Worm (Caenorhabditis elegans): ENCODE measurements around the gene C05C9.1.

ce11 chrX:11210417-11210816 lies 49.8 kb downstream of the C05C9.1 start:
- no peak for TF ChIP-seq F33H1.4 (GFP tag; IDR thresholded peaks at IDR 0.05)
- no peak for TF ChIP-seq snpc-4 (GFP tag; optimal IDR thresholded peaks at IDR 0.05)
- no peak for TF ChIP-seq snpc-4 (tag; optimal IDR thresholded peaks at IDR 0.05)
- TF ChIP-seq unc-62 (GFP tag; optimal IDR thresholded peaks at IDR 0.05): no peak
- no peak for TF ChIP-seq ekl-4 (GFP tag; IDR thresholded peaks at IDR 0.05)
- TF ChIP-seq F37B4.10 (GFP tag; IDR thresholded peaks at IDR 0.05): no peak
- TF ChIP-seq snpc-3.4 (tag; optimal IDR thresholded peaks at IDR 0.05): no peak
- no peak for TF ChIP-seq die-1 (tag; optimal IDR thresholded peaks at IDR 0.05)
- TF ChIP-seq lin-26 (GFP tag; IDR thresholded peaks at IDR 0.05): no peak
